Worm (Caenorhabditis elegans) whole organism, young adult: ENCODE results near the gene C49H3.6.

ENCODE experiments used
- B0019.2 ChIP-seq: fragments of 200-800 bp; sonication (Bioruptor generic); conservative IDR thresholded peaks from 2 replicates; pipeline ENCODE4 v1.3.6; 2022; ENCODE audit warnings: missing genetic modification reagents, missing genetic modification characterization, missing compliant biosample characterization
- B0035.1 ChIP-seq: sonication (generic microtip); optimal IDR thresholded peaks from 2 replicates; lab custom pipeline; 2016; ENCODE audit warnings: missing genetic modification characterization, mild to moderate bottlenecking, missing compliant biosample characterization, missing genotype, missing genetic modification reagents
- D2030.7 ChIP-seq: fragments of 200-800 bp; sonication (Bioruptor generic); IDR thresholded peaks from 2 replicates; pipeline ENCODE4 v1.3.6; 2022; ENCODE audit warnings: missing genetic modification reagents, missing genetic modification characterization, missing compliant biosample characterization
- F10E7.11 ChIP-seq: sonication (generic microtip); optimal IDR thresholded peaks from 2 replicates; lab custom pipeline; 2017; ENCODE audit warnings: mild to moderate bottlenecking, missing genetic modification characterization, moderate library complexity, missing compliant biosample characterization
- F22D6.2 ChIP-seq: sonication (generic microtip); optimal IDR thresholded peaks from 2 replicates; lab custom pipeline; 2016; ENCODE audit warnings: mild to moderate bottlenecking, missing genetic modification characterization, missing compliant biosample characterization
- F55B11.4 ChIP-seq: sonication (generic microtip); optimal IDR thresholded peaks from 2 replicates; lab custom pipeline; 2016; ENCODE audit warnings: missing compliant biosample characterization, missing genetic modification characterization, borderline replicate concordance; ENCODE audit not compliant: insufficient read depth
- K12H6.12 ChIP-seq: fragments of 200-800 bp; sonication (Bioruptor generic); optimal IDR thresholded peaks from 2 replicates; lab custom pipeline; 2018; ENCODE audit warnings: mild to moderate bottlenecking, missing genetic modification characterization, missing compliant biosample characterization
- Y53G8AR.9 ChIP-seq: fragments of 200-800 bp; sonication (Bioruptor generic); conservative IDR thresholded peaks from 2 replicates; pipeline ENCODE4 v1.3.6; 2022; ENCODE audit warnings: missing genetic modification reagents, missing genetic modification characterization, missing compliant biosample characterization
- Y67H2A.10 ChIP-seq: fragments of 200-800 bp; sonication (Bioruptor generic); conservative IDR thresholded peaks from 2 replicates; pipeline ENCODE4 v1.3.6; 2022; ENCODE audit warnings: missing genetic modification reagents, missing genetic modification characterization, missing compliant biosample characterization
- aptf-2 ChIP-seq: fragments of 200-800 bp; sonication (Bioruptor generic); conservative IDR thresholded peaks from 2 replicates; pipeline ENCODE4 v1.3.6; 2022; ENCODE audit warnings: missing genetic modification reagents, missing genetic modification characterization, missing compliant biosample characterization
- aptf-3 ChIP-seq: fragments of 200-800 bp; sonication (Bioruptor generic); IDR thresholded peaks from 2 replicates; pipeline ENCODE4 v1.3.6; 2022; ENCODE audit warnings: missing genetic modification characterization, missing compliant biosample characterization
- athp-1 ChIP-seq: sonication (generic microtip); optimal IDR thresholded peaks from 2 replicates; lab custom pipeline; 2017; ENCODE audit warnings: mild to moderate bottlenecking, missing genetic modification characterization, missing compliant biosample characterization
- attf-3 ChIP-seq: fragments of 200-800 bp; sonication (Bioruptor generic); conservative IDR thresholded peaks from 2 replicates; pipeline ENCODE4 v1.3.6; 2022; ENCODE audit warnings: missing genetic modification reagents, missing genetic modification characterization, missing compliant biosample characterization
- attf-6 ChIP-seq: fragments of 200-800 bp; sonication (Bioruptor generic); IDR thresholded peaks from 2 replicates; pipeline ENCODE4 v1.3.6; 2022; ENCODE audit warnings: missing genetic modification reagents, missing genetic modification characterization, missing compliant biosample characterization
- bed-2 ChIP-seq: fragments of 200-800 bp; sonication (Bioruptor generic); IDR thresholded peaks from 2 replicates; pipeline ENCODE4 v1.3.6; 2022; ENCODE audit warnings: missing genetic modification reagents, missing genetic modification characterization, missing compliant biosample characterization
- cebp-1 ChIP-seq, 2 experiments: fragments of 200-800 bp in 1 of 2; sonication (Bioruptor generic) in 1 of 2; sonication (generic microtip) in 1 of 2; IDR thresholded peaks in 1 of 2; optimal IDR thresholded peaks in 1 of 2; 2 replicates each; pipeline versions ENCODE4 v1.3.6 to Lab custom; 2017 to 2022; ENCODE audit warnings: missing compliant biosample characterization in 2 of 2, missing genetic modification characterization in 2 of 2, mild to moderate bottlenecking in 1 of 2, missing genetic modification reagents in 1 of 2, moderate library complexity in 1 of 2
- ceh-79 ChIP-seq: sonication (generic microtip); optimal IDR thresholded peaks from 2 replicates; lab custom pipeline; 2017; ENCODE audit warnings: mild to moderate bottlenecking, missing genetic modification characterization, missing compliant biosample characterization
- dox-1 ChIP-seq: fragments of 200-800 bp; sonication (Bioruptor generic); IDR thresholded peaks from 2 replicates; pipeline ENCODE4 v1.3.6; 2022; ENCODE audit warnings: missing genetic modification reagents, missing genetic modification characterization, missing compliant biosample characterization
- egl-18 ChIP-seq: fragments of 200-800 bp; sonication (Bioruptor generic); IDR thresholded peaks from 2 replicates; pipeline ENCODE4 v1.3.6; 2022; ENCODE audit warnings: missing genetic modification reagents, missing genetic modification characterization, missing compliant biosample characterization
- egl-44 ChIP-seq: fragments of 200-800 bp; sonication (Bioruptor generic); IDR thresholded peaks from 2 replicates; pipeline ENCODE4 v1.3.6; 2022; ENCODE audit warnings: missing genetic modification reagents, missing genetic modification characterization, missing compliant biosample characterization
- ekl-4 ChIP-seq: fragments of 200-800 bp; sonication (Bioruptor generic); IDR thresholded peaks from 2 replicates; pipeline ENCODE4 v1.3.6; 2022; ENCODE audit warnings: missing genetic modification reagents, missing genetic modification characterization, missing compliant biosample characterization
- fkh-3 ChIP-seq: sonication (generic microtip); optimal IDR thresholded peaks from 2 replicates; lab custom pipeline; 2016; ENCODE audit warnings: mild to moderate bottlenecking, missing genetic modification characterization, missing compliant biosample characterization
- gei-17 ChIP-seq: fragments of 200-800 bp; sonication (Bioruptor generic); optimal IDR thresholded peaks from 2 replicates; lab custom pipeline; 2018; ENCODE audit warnings: mild to moderate bottlenecking, missing genetic modification characterization, missing compliant biosample characterization
- him-1 ChIP-seq: sonication (generic microtip); optimal IDR thresholded peaks from 2 replicates; lab custom pipeline; 2016; ENCODE audit warnings: missing genotype, missing genetic modification reagents, missing genetic modification characterization, missing compliant biosample characterization
- hmg-20 ChIP-seq: fragments of 200-800 bp; sonication (Bioruptor generic); IDR thresholded peaks from 2 replicates; pipeline ENCODE4 v1.3.6; 2022; ENCODE audit warnings: missing genetic modification reagents, missing genetic modification characterization, missing compliant biosample characterization
- hrde-1 ChIP-seq: sonication (generic microtip); optimal IDR thresholded peaks from 2 replicates; lab custom pipeline; 2016; ENCODE audit warnings: missing genetic modification characterization, mild to moderate bottlenecking, missing compliant biosample characterization, moderate library complexity, missing genotype, missing genetic modification reagents, borderline replicate concordance
- let-607 ChIP-seq, 2 experiments: fragments of 200-800 bp in 1 of 2; sonication (Bioruptor generic) in 1 of 2; sonication (generic microtip) in 1 of 2; optimal IDR thresholded peaks; 2 replicates each; lab custom pipeline; 2016 to 2018; ENCODE audit warnings: mild to moderate bottlenecking in 2 of 2, missing compliant biosample characterization in 2 of 2, missing genetic modification characterization in 2 of 2, moderate library complexity in 2 of 2, missing genotype in 1 of 2
- lin-26 ChIP-seq: fragments of 200-800 bp; sonication (Bioruptor generic); IDR thresholded peaks from 2 replicates; pipeline ENCODE4 v1.3.6; 2022; ENCODE audit warnings: missing genetic modification reagents, missing genetic modification characterization, missing compliant biosample characterization
- lir-1 ChIP-seq: fragments of 200-800 bp; sonication (Bioruptor generic); conservative IDR thresholded peaks from 2 replicates; pipeline ENCODE4 v1.3.6; 2022; ENCODE audit warnings: missing genetic modification reagents, missing genetic modification characterization, missing compliant biosample characterization
- lsl-1 ChIP-seq: fragments of 200-800 bp; sonication (Bioruptor generic); optimal IDR thresholded peaks from 2 replicates; lab custom pipeline; 2018; ENCODE audit warnings: mild to moderate bottlenecking, missing genetic modification characterization, moderate library complexity, missing compliant biosample characterization
- lsy-27 ChIP-seq: sonication (generic microtip); optimal IDR thresholded peaks from 2 replicates; lab custom pipeline; 2017; ENCODE audit warnings: missing genetic modification characterization, mild to moderate bottlenecking, missing compliant biosample characterization, antibody characterized with exemption, missing genotype, borderline replicate concordance; ENCODE audit not compliant: insufficient read depth
- madf-8 ChIP-seq: fragments of 200-800 bp; sonication (Bioruptor generic); conservative IDR thresholded peaks from 2 replicates; pipeline ENCODE4 v1.3.6; 2022; ENCODE audit warnings: missing genetic modification reagents, missing genetic modification characterization, missing compliant biosample characterization
- mcd-1 ChIP-seq: fragments of 200-800 bp; sonication (Bioruptor generic); IDR thresholded peaks from 2 replicates; pipeline ENCODE4 v1.3.6; 2022; ENCODE audit warnings: missing genetic modification reagents, missing genetic modification characterization, missing compliant biosample characterization
- nfya-2 ChIP-seq: fragments of 200-800 bp; sonication (Bioruptor generic); IDR thresholded peaks from 2 replicates; pipeline ENCODE4 v1.3.6; 2022; ENCODE audit warnings: missing genetic modification reagents, missing genetic modification characterization, missing compliant biosample characterization
- nhr-80 ChIP-seq: sonication (generic microtip); optimal IDR thresholded peaks from 2 replicates; lab custom pipeline; 2016; ENCODE audit warnings: missing genetic modification characterization, missing compliant biosample characterization
- pbrm-1 ChIP-seq: fragments of 200-800 bp; sonication (Bioruptor generic); IDR thresholded peaks from 2 replicates; pipeline ENCODE4 v1.3.6; 2022; ENCODE audit warnings: missing genetic modification reagents, missing genetic modification characterization, missing compliant biosample characterization
- snpc-3.4 ChIP-seq: sonication (generic microtip); optimal IDR thresholded peaks from 2 replicates; lab custom pipeline; 2017; ENCODE audit warnings: missing genetic modification characterization, mild to moderate bottlenecking, missing compliant biosample characterization, antibody characterized with exemption, moderate library complexity, missing genotype, missing genetic modification reagents
- snpc-4 ChIP-seq, 5 experiments: fragments of 150-350 bp in 1 of 5; sonication (generic microtip) in 4 of 5; optimal IDR thresholded peaks; 2 replicates each; lab custom pipeline; 2014 to 2018; ENCODE audit warnings: missing genetic modification characterization in 5 of 5, missing biosample characterization in 3 of 5, antibody characterized with exemption in 2 of 5, mild to moderate bottlenecking in 2 of 5, missing compliant biosample characterization in 2 of 5, missing genotype in 2 of 5, moderate library complexity in 2 of 5, missing genetic modification reagents in 1 of 5
- sptf-2 ChIP-seq: fragments of 200-800 bp; sonication (Bioruptor generic); optimal IDR thresholded peaks from 2 replicates; lab custom pipeline; 2018; ENCODE audit warnings: mild to moderate bottlenecking, missing genetic modification characterization, missing compliant biosample characterization
- tlf-1 ChIP-seq: fragments of 200-800 bp; sonication (Bioruptor generic); optimal IDR thresholded peaks from 2 replicates; lab custom pipeline; 2018; ENCODE audit warnings: mild to moderate bottlenecking, missing genetic modification characterization, missing compliant biosample characterization
- ztf-18 ChIP-seq: sonication (generic microtip); optimal IDR thresholded peaks from 2 replicates; lab custom pipeline; 2016; ENCODE audit warnings: missing genotype, mild to moderate bottlenecking, missing genetic modification characterization, missing compliant biosample characterization
- ztf-25 ChIP-seq: fragments of 200-800 bp; sonication (Bioruptor generic); IDR thresholded peaks from 2 replicates; pipeline ENCODE4 v1.3.6; 2022; ENCODE audit warnings: missing genetic modification reagents, missing genetic modification characterization, missing compliant biosample characterization
- ztf-6 ChIP-seq: fragments of 200-800 bp; sonication (Bioruptor generic); IDR thresholded peaks from 2 replicates; pipeline ENCODE4 v1.3.6; 2022; ENCODE audit warnings: missing genetic modification reagents, missing genetic modification characterization, missing compliant biosample characterization

Gene C49H3.6

DNA sequence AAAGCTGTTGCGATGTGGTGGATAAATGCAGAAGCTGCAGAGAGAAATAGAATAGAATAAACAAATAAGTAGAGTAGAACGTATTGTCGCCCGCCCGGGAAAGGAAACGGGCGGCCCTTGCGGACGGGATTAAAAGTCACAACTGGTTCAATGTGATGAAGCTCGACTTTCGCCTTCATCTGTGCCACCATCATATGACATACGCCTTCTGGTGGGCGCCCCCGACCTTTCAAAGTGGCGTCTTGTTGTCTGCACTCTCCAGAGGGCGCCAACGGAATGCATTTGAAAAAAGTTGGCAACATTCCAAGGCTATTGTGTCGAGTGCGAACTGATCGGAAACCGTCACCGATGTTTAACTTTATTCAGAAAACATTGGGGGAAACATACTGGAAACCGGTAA is 39.7 kb downstream of the C49H3.6 start:
- TF ChIP-seq snpc-3.4 (tag; lab: Kevin White, UChicago) (peak; percentile 32), egl-18 (0 out of 2 replicates have a peak, but pooled peaks have one; percentile 11), lir-1 (no peak), ztf-25 (0 out of 2 replicates have a peak, but pooled peaks have one; percentile 64), pbrm-1 (0 out of 2 replicates have a peak, but pooled peaks have one; percentile 19), fkh-3 (tag; lab: Kevin White, UChicago) (no peak), F22D6.2 (tag; lab: Kevin White, UChicago) (no peak), lsy-27 (tag; lab: Kevin White, UChicago) (no peak), athp-1 (tag; lab: Kevin White, UChicago) (peak; percentile 5), sptf-2 (GFP tag; lab: Kevin White, UChicago) (no peak), F55B11.4 (tag; lab: Kevin White, UChicago) (no peak), mcd-1 (GFP tag; lab: Robert Waterston, UW) (no peak), nfya-2 (GFP tag; lab: Robert Waterston, UW) (no peak), B0035.1 (tag; lab: Kevin White, UChicago) (no peak), hrde-1 (tag; lab: Kevin White, UChicago) (no peak), madf-8 (GFP tag; lab: Robert Waterston, UW) (0 out of 2 replicates have a peak, but pooled peaks have one; percentile 18), aptf-2 (no peak), gei-17 (GFP tag; lab: Kevin White, UChicago) (no peak)

DNA sequence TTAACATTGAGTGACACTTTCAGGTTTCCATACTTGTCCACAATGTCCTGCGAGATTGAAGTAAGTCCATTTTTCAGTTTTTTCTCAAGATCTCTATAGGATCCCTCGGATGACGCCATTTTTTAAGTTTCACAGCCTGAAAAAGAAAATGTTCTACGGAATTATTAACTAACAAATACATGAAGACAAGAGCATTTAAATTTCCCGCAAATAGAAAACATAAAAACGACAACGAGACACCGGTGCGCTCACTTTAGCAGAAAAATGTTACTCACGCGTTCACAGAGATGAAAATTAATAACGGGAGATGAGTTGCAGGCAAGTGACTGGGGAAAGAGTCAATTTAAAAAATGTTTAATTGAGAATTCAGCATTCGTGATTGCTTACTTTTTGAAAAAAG is 42.9 kb downstream of the C49H3.6 start, which contains the start of gene czw-1:
Gene czw-1, minus strand, starts transcription at position 369 of the 400 bp plus-strand sequence.
- no peak for TF ChIP-seq ceh-79
- no peak for TF ChIP-seq attf-6
- TF ChIP-seq aptf-3, result no peak
- no peak for TF ChIP-seq ztf-18 (tag; lab: Kevin White, UChicago)
- no peak for TF ChIP-seq lsl-1 (GFP tag; lab: Kevin White, UChicago)
- TF ChIP-seq F55B11.4 (tag; lab: Kevin White, UChicago), result no peak
- TF ChIP-seq fkh-3 (tag; lab: Kevin White, UChicago), result no peak
- TF ChIP-seq dox-1 (GFP tag; lab: Robert Waterston, UW), result no peak
- no peak for TF ChIP-seq hmg-20
- TF ChIP-seq let-607 (tag; optimal IDR thresholded peaks at IDR 0.05; lab: Kevin White, UChicago), result no peak
- no peak for TF ChIP-seq ekl-4 (GFP tag; lab: Robert Waterston, UW)
- TF ChIP-seq B0035.1 (tag; lab: Kevin White, UChicago), result no peak
- no peak for TF ChIP-seq cebp-1 (GFP tag; IDR thresholded peaks at IDR 0.05; lab: Robert Waterston, UW)
- TF ChIP-seq cebp-1 (tag; optimal IDR thresholded peaks at IDR 0.05; lab: Kevin White, UChicago), result no peak
- TF ChIP-seq F10E7.11, result no peak
- TF ChIP-seq bed-2, result no peak
- TF ChIP-seq ztf-6, result no peak

DNA sequence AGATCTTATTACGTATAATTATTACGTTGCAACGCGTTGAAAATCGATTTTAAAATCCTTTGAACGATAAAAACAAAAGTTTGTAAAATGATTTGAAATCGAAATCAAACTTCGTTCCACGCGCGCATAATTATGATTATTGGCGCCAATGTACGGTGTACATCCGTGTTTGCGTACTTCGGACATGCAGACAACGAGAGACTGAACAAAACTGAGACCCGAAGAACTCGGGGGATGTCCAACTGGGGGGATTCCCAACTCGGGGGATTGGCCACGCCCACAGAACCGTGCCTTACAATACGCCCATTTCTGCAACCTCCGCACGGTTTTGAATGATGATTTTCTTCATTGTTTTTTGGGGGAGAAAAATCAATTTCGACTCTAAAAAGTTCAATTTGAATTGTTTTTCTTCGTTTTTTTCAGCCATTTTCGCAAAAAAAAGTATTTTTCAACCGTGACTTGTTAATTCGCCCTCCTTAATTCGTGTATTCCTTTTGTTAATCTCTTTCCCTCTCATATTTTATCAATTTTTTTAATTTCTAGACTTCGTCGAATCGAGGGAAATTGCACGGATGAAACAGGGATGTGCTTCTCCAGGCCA is 43.5 kb downstream of the C49H3.6 start, which contains the start of gene F20D12.12:
Gene F20D12.12, plus strand, starts transcription at position 542 of the 601 bp plus-strand sequence.
- TF ChIP-seq snpc-4 (GFP tag; optimal IDR thresholded peaks at IDR 0.05; lab: Kevin White, UChicago) (peak; percentile 19), snpc-4 (tag; optimal IDR thresholded peaks at IDR 0.05; lab: Kevin White, UChicago) (peak in 3 of 4 experiments; percentile 28 to 57 (median 39)), bed-2 (peak; percentile 91), D2030.7 (GFP tag; lab: Robert Waterston, UW) (peak; percentile 99), K12H6.12 (tag; lab: Kevin White, UChicago) (peak; percentile 49), B0019.2 (GFP tag; lab: Robert Waterston, UW) (peak; percentile 96), tlf-1 (peak; percentile 69), attf-3 (GFP tag; lab: Robert Waterston, UW) (peak; percentile 88), nhr-80 (tag; lab: Kevin White, UChicago) (peak; percentile 48), Y53G8AR.9 (GFP tag; lab: Robert Waterston, UW) (peak; percentile 88), lin-26 (GFP tag; lab: Robert Waterston, UW) (peak; percentile 84), Y67H2A.10 (GFP tag; lab: Robert Waterston, UW) (peak; percentile 86), egl-44 (GFP tag; lab: Robert Waterston, UW) (peak; percentile 47; the same call in 1 of the 2 replicates), him-1 (tag; lab: Kevin White, UChicago) (peak; percentile 23), aptf-2 (peak; percentile 97), mcd-1 (GFP tag; lab: Robert Waterston, UW) (peak; percentile 88), lsl-1 (GFP tag; lab: Kevin White, UChicago) (peak; percentile 87)
